Fruit fly (Drosophila melanogaster): ENCODE results near the gene sima.

DNA sequence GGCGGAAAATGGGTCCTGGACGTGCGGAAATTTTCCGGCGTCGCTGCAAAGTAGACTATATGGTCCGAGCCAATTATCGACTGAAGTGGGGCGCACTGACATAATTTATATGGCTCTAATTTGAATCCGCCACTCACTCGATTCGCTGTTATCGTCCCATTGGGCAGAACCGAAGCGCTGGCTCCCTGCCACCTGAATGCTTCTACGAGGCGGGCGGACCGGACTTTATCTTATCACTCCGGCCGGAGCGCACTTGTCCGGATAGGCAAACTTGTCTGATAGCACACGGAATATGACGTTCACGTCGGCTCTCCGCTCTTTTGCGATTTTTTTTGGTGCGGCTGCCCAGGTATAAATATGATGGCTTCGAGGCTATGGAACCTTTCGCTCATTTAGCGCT lies 4.4 kb downstream of the sima start:
- no peak for TF ChIP-seq Abd-B (GFP tag; optimal IDR thresholded peaks at IDR 0.05)
- no peak for TF ChIP-seq OdsH (GFP tag; optimal IDR thresholded peaks at IDR 0.05)
- TF ChIP-seq lola (GFP tag; optimal IDR thresholded peaks at IDR 0.05), result no peak
